Fruit fly (Drosophila melanogaster): ENCODE results near the gene Hsc70-4.

Gene Hsc70-4

DNA sequence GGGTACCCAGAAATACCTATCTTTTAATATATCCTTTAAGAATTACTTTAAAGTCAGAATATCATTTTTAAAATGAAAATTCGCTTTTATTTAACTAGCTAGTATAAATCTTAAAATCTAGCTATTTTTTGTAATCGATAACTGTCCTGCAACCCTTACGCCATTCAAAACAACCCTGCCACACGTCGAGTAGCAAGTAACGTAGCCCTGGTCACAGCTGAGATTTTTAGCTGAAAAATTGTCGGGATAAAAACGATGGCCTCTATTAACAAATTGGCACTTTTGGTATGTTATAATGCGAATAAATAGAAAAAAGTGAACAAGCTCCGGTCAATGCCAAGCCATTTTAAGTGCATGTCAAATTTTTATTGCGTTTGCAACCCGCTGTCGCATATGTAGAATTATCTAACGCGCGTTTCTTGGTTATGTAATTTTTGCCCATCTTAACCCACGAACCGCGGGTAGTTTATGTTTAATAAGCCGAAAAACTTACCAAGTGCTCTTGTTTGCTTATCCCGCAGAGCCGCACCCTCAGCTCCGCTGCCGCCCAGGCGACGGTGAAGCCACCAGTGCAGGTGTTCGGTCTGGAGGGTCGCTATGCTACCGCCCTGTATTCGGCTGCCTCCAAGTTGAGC is 23.0 kb downstream of the Hsc70-4 start, which contains the start of gene ATPsynO:
ATPsynO (plus strand) TSS at position 186 of the 635 bp plus-strand sequence.
- TF ChIP-seq Rel (GFP tag; optimal IDR thresholded peaks at IDR 0.05) = no peak
- peak; percentile 43 for TF ChIP-seq Rel (tag; optimal IDR thresholded peaks at IDR 0.05)
- TF ChIP-seq Myc (optimal IDR thresholded peaks at IDR 0.05) = peak; percentile 73
- peak; percentile 27 for TF ChIP-seq HLH106 (tag; optimal IDR thresholded peaks at IDR 0.05)
- no peak for TF ChIP-seq psq (GFP tag; optimal IDR thresholded peaks at IDR 0.05)
- no peak for TF ChIP-seq lola (GFP tag; optimal IDR thresholded peaks at IDR 0.05)
- TF ChIP-seq Sp1 (GFP tag; optimal IDR thresholded peaks at IDR 0.05) = peak; percentile 28
- TF ChIP-seq Dfd (GFP tag; optimal IDR thresholded peaks at IDR 0.05) = no peak

dm6 chr3R:15268426-15268825 is 25.9 kb downstream of the Hsc70-4 start, which contains the start of the genes CG14864 and Zip88E:
CG14864 (minus strand) TSS chr3R:15268538.
Zip88E (plus strand) TSS chr3R:15268662.
- no peak for TF ChIP-seq Myc (optimal IDR thresholded peaks at IDR 0.05)
- TF ChIP-seq Hr83 (GFP tag; optimal IDR thresholded peaks at IDR 0.05; ENCODE audit: poor library complexity, severe bottlenecking) = peak; percentile 22

DNA sequence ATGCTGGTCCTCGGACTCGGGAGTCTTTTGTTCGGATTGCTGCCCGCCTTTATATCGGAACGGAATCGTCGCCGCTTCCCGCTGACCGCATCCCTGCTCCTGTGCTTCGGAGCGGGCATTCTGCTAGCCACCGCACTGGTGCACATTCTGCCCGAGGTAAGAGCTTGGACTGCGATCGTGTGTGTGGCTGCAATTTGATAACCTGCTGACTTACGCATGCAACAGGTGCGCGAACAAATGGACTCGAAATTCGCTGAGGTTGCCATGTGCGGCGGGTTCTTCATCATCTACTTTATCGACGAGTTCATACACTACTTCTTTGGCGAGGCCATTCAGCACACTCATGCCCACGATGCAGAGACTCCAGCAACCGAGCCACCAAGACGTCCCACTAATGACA is 26.4 kb downstream of the Hsc70-4 start:
- TF ChIP-seq Vsx2 (GFP tag; optimal IDR thresholded peaks at IDR 0.05; ENCODE audit: partially characterized antibody) (no peak), Dfd (GFP tag; optimal IDR thresholded peaks at IDR 0.05) (no peak), h (GFP tag; optimal IDR thresholded peaks at IDR 0.05) (no peak), foxo (GFP tag; optimal IDR thresholded peaks at IDR 0.05) (no peak), dmrt93B (GFP tag; optimal IDR thresholded peaks at IDR 0.05) (no peak), CG9705 (GFP tag; optimal IDR thresholded peaks at IDR 0.05) (no peak)

DNA sequence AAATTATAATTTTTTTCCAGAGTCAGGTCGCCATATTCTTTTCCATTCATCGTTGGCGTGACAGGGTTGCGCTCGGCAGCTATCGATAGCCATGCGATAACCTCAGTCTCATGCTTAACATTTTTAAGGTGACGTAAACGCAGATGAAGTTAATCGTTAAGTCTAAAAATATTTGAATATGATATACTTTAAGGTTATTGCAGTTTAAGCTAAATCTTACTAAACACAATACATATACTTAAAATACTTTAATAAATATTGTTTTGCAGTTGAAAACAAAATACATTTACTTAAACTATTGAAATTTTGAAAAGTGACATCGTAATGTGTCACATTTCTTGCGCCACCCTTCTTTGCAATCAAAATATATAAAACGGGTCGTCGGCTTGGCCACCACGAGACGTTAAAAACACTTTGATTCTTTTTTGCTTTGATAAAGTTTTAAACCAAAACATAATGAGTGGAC is 32.7 kb downstream of the Hsc70-4 start, which contains the start of the genes Cp190 and CG4338:
Cp190 (minus strand) TSS at position 84 of the 466 bp plus-strand sequence.
CG4338 (plus strand) TSS at position 365 of the 466 bp plus-strand sequence.
- peak; percentile 80 for TF ChIP-seq Jra (GFP tag; optimal IDR thresholded peaks at IDR 0.05)
- TF ChIP-seq Sp1 (GFP tag; optimal IDR thresholded peaks at IDR 0.05) = peak; percentile 99
- TF ChIP-seq OdsH (GFP tag; optimal IDR thresholded peaks at IDR 0.05) = peak; percentile 96
- peak; percentile 64 to 98 for TF ChIP-seq foxo (GFP tag; optimal IDR thresholded peaks at IDR 0.05)
- peak; percentile 92 for TF ChIP-seq sv (GFP tag; optimal IDR thresholded peaks at IDR 0.05)
- peak; percentile 97 for TF ChIP-seq dmrt93B (GFP tag; optimal IDR thresholded peaks at IDR 0.05)
- peak; percentile 48 for TF ChIP-seq Mio (GFP tag; optimal IDR thresholded peaks at IDR 0.05)
- TF ChIP-seq dsf (GFP tag; optimal IDR thresholded peaks at IDR 0.05; ENCODE audit: borderline replicate concordance) = peak; percentile 90
- no peak for TF ChIP-seq brk (GFP tag; optimal IDR thresholded peaks at IDR 0.05)
- no peak for TF ChIP-seq Hr78 (GFP tag; optimal IDR thresholded peaks at IDR 0.05)
- TF ChIP-seq Rel (GFP tag; optimal IDR thresholded peaks at IDR 0.05) = peak; percentile 78
- TF ChIP-seq Rel (tag; optimal IDR thresholded peaks at IDR 0.05) = peak; percentile 92
- peak; percentile 98 for TF ChIP-seq CG9705 (GFP tag; optimal IDR thresholded peaks at IDR 0.05)
- TF ChIP-seq woc (GFP tag; optimal IDR thresholded peaks at IDR 0.05) = peak; percentile 97
- TF ChIP-seq Hnf4 (GFP tag; optimal IDR thresholded peaks at IDR 0.05) = no peak
- peak; percentile 85 for TF ChIP-seq CG32264 (GFP tag; optimal IDR thresholded peaks at IDR 0.05)
- TF ChIP-seq rgr (GFP tag; optimal IDR thresholded peaks at IDR 0.05) = peak; percentile 98
- TF ChIP-seq fru (GFP tag; optimal IDR thresholded peaks at IDR 0.05) = peak; percentile 96
- peak; percentile 94 for TF ChIP-seq br (GFP tag; optimal IDR thresholded peaks at IDR 0.05)
- peak; percentile 69 for TF ChIP-seq Hr83 (GFP tag; optimal IDR thresholded peaks at IDR 0.05; ENCODE audit: poor library complexity, severe bottlenecking)
- TF ChIP-seq h (GFP tag; optimal IDR thresholded peaks at IDR 0.05) = peak; percentile 97
- TF ChIP-seq lola (GFP tag; optimal IDR thresholded peaks at IDR 0.05) = no peak
- peak; percentile 95 for TF ChIP-seq ey (GFP tag; optimal IDR thresholded peaks at IDR 0.05)
- TF ChIP-seq Dif (GFP tag; optimal IDR thresholded peaks at IDR 0.05; ENCODE audit: partially characterized antibody) = no peak
- TF ChIP-seq psq (GFP tag; optimal IDR thresholded peaks at IDR 0.05) = peak; percentile 95
- TF ChIP-seq HLH106 (tag; optimal IDR thresholded peaks at IDR 0.05) = peak; percentile 99
- TF ChIP-seq Myc (optimal IDR thresholded peaks at IDR 0.05) = peak; percentile 34
- no peak for TF ChIP-seq Dfd (GFP tag; optimal IDR thresholded peaks at IDR 0.05)
